Fruit fly (Drosophila melanogaster): ENCODE results near the gene Set8.

Set8 gene

DNA sequence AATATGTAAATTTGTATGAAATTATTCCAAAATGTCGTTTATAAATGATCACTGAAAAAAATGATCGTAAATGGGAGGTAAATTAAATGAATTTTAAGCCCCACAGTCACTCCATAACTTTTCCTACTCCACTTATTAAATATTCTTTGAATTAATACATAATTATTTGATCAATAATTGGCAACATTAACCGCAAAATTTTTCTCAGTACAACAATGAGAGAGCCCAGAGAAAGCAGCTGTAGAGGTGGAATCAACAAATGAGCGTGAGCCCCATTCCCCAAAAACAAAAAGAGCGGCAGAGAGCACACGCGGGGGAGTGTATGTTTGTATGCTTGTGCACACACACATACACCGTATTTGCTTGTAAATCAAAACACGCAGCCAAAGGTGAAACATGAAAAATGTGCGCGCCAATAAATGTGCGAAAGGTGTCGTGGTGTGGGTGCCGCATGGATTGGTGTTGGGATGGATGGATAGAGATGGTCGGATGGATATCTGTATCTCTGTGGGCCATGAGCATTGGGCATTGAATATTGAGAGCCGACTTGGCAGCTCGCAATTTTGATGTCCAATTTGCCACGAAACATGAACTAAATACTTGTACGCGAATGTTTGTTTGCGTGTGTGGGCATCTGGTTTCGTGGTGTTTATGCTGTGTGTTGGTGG lies 31.9 kb upstream of the Set8 start (continued):
- TF ChIP-seq dimm (GFP tag; IDR thresholded peaks at IDR 0.05), result no peak
- TF ChIP-seq CG7745 (tag; optimal IDR thresholded peaks at IDR 0.05), result peak; percentile 83
- TF ChIP-seq CG16779 (GFP tag; IDR thresholded peaks at IDR 0.05), result no peak
- no peak for TF ChIP-seq zfh1 (GFP tag; IDR thresholded peaks at IDR 0.05)
- TF ChIP-seq ssp (GFP tag; IDR thresholded peaks at IDR 0.05), result no peak
- peak; percentile 98 for TF ChIP-seq CG12219 (GFP tag; optimal IDR thresholded peaks at IDR 0.05)
- peak; percentile 98 for TF ChIP-seq Vsx1 (GFP tag; optimal IDR thresholded peaks at IDR 0.05)
- peak in 1 of 2 experiments; percentile 99 for TF ChIP-seq eve (GFP tag; optimal IDR thresholded peaks at IDR 0.05)
- TF ChIP-seq CG12299 (tag; optimal IDR thresholded peaks at IDR 0.05), result peak; percentile 98
- peak; percentile 90 for TF ChIP-seq CG6654 (GFP tag; optimal IDR thresholded peaks at IDR 0.05)
- peak; percentile 93 for TF ChIP-seq CG33557 (GFP tag; optimal IDR thresholded peaks at IDR 0.05)
- no peak for TF ChIP-seq Rx (GFP tag; IDR thresholded peaks at IDR 0.05)
- TF ChIP-seq Mad (GFP tag; optimal IDR thresholded peaks at IDR 0.05), result peak; percentile 97
- peak; percentile 60 for TF ChIP-seq NK7.1 (GFP tag; optimal IDR thresholded peaks at IDR 0.05)
- TF ChIP-seq sob (GFP tag; IDR thresholded peaks at IDR 0.05), result no peak
- TF ChIP-seq CG1603 (tag; optimal IDR thresholded peaks at IDR 0.05), result peak; percentile 97
- peak in 1 of 2 experiments; percentile 99 for TF ChIP-seq Eip74EF (GFP tag; optimal IDR thresholded peaks at IDR 0.05)
- peak; percentile 88 for TF ChIP-seq TFAM (GFP tag; optimal IDR thresholded peaks at IDR 0.05)
- TF ChIP-seq Bteb2 (GFP tag; optimal IDR thresholded peaks at IDR 0.05), result peak; percentile 97
- peak; percentile 88 for TF ChIP-seq dm (GFP tag; optimal IDR thresholded peaks at IDR 0.05)
- peak; percentile 82 for TF ChIP-seq Ets97D (GFP tag; optimal IDR thresholded peaks at IDR 0.05)
- peak; percentile 97 for TF ChIP-seq CG11723 (GFP tag; optimal IDR thresholded peaks at IDR 0.05)
- TF ChIP-seq esg (GFP tag; conservative IDR thresholded peaks at IDR 0.05), result no peak
- TF ChIP-seq sr (GFP tag; IDR thresholded peaks at IDR 0.05), result no peak
- no peak for TF ChIP-seq CG4730 (GFP tag; IDR thresholded peaks at IDR 0.05)
- TF ChIP-seq bbx (GFP tag; IDR thresholded peaks at IDR 0.05; ENCODE audit: partially characterized antibody), result no peak
- TF ChIP-seq abd-A (tag; optimal IDR thresholded peaks at IDR 0.05), result peak; percentile 99
- TF ChIP-seq mld (GFP tag; IDR thresholded peaks at IDR 0.05; ENCODE audit: partially characterized antibody), result no peak
- no peak for TF ChIP-seq CG13287 (GFP tag; IDR thresholded peaks at IDR 0.05; ENCODE audit: partially characterized antibody)
- peak; percentile 85 for TF ChIP-seq Mes4 (GFP tag; optimal IDR thresholded peaks at IDR 0.05)
- peak; percentile 93 for TF ChIP-seq kni (GFP tag; optimal IDR thresholded peaks at IDR 0.05)
- no peak for TF ChIP-seq ase (GFP tag; IDR thresholded peaks at IDR 0.05)
- TF ChIP-seq Gsc (GFP tag; IDR thresholded peaks at IDR 0.05), result no peak
- TF ChIP-seq Stat92E (GFP tag; optimal IDR thresholded peaks at IDR 0.05), result peak in 1 of 3 experiments; percentile 94
- peak; percentile 98 for TF ChIP-seq CG6813 (GFP tag; optimal IDR thresholded peaks at IDR 0.05)
- TF ChIP-seq CG2202 (tag; optimal IDR thresholded peaks at IDR 0.05), result peak; percentile 96
- no peak for TF ChIP-seq CG34224 (GFP tag; IDR thresholded peaks at IDR 0.05; ENCODE audit: partially characterized antibody)
- TF ChIP-seq D (optimal IDR thresholded peaks at IDR 0.05), result peak; percentile 74
- peak; percentile 97 for TF ChIP-seq D (GFP tag; optimal IDR thresholded peaks at IDR 0.05)
- TF ChIP-seq CG17912 (GFP tag; optimal IDR thresholded peaks at IDR 0.05), result peak; percentile 93
- TF ChIP-seq pnt (GFP tag; optimal IDR thresholded peaks at IDR 0.05), result peak; percentile 91
- TF ChIP-seq unpg (GFP tag; optimal IDR thresholded peaks at IDR 0.05), result peak; percentile 99
- peak; percentile 84 for TF ChIP-seq CG10431 (GFP tag; optimal IDR thresholded peaks at IDR 0.05)
- peak; percentile 96 for TF ChIP-seq CG1647 (GFP tag; optimal IDR thresholded peaks at IDR 0.05)
- peak; percentile 2 for TF ChIP-seq Neu2 (GFP tag; optimal IDR thresholded peaks at IDR 0.05; ENCODE audit: borderline replicate concordance)
- TF ChIP-seq Hr3 (GFP tag; optimal IDR thresholded peaks at IDR 0.05), result peak; percentile 99
- no peak for TF ChIP-seq CG5953 (GFP tag; IDR thresholded peaks at IDR 0.05)
- peak; percentile 95 for TF ChIP-seq mam (GFP tag; optimal IDR thresholded peaks at IDR 0.05)
- no peak for TF ChIP-seq ttk (GFP tag; IDR thresholded peaks at IDR 0.05)

All from whole organism, embryonic.